Worm (Caenorhabditis elegans): Measurements from ENCODE around the gene C06A1.7.

Gene C06A1.7

ce11 chrII:10559671-10560184, 5.0 kb upstream of the C06A1.7 start:
- TF ChIP-seq W03F9.2 (tag; optimal IDR thresholded peaks at IDR 0.05) (no peak), dao-5 (tag; optimal IDR thresholded peaks at IDR 0.05) (no peak), him-1 (tag; optimal IDR thresholded peaks at IDR 0.05) (no peak)

ce11 chrII:10563368-10563767, 1.3 kb upstream of the C06A1.7 start, which contains the start of gene cdc-48.1:
Gene cdc-48.1 (minus strand): TSS chrII:10563407.
- TF ChIP-seq W03F9.2 (tag; optimal IDR thresholded peaks at IDR 0.05), result peak; percentile 99
- TF ChIP-seq dao-5 (tag; optimal IDR thresholded peaks at IDR 0.05), result peak; percentile 80
- TF ChIP-seq him-1 (tag; optimal IDR thresholded peaks at IDR 0.05), result peak; percentile 100

- TF ChIP-seq W03F9.2 (tag; optimal IDR thresholded peaks at IDR 0.05) (no peak), him-1 (tag; optimal IDR thresholded peaks at IDR 0.05) (no peak), dao-5 (tag; optimal IDR thresholded peaks at IDR 0.05) (no peak)
These were observed 1.8 kb downstream of the C06A1.7 start for ce11 chrII:10566458-10566857.

ce11 chrII:10569498-10569897, 4.8 kb downstream of the C06A1.7 start:
- TF ChIP-seq dao-5 (tag; optimal IDR thresholded peaks at IDR 0.05) (no peak), him-1 (tag; optimal IDR thresholded peaks at IDR 0.05) (no peak), W03F9.2 (tag; optimal IDR thresholded peaks at IDR 0.05) (no peak)

- no peak for TF ChIP-seq dao-5 (tag; optimal IDR thresholded peaks at IDR 0.05)
- TF ChIP-seq him-1 (tag; optimal IDR thresholded peaks at IDR 0.05), result no peak
- no peak for TF ChIP-seq W03F9.2 (tag; optimal IDR thresholded peaks at IDR 0.05)
These were observed 5.6 kb downstream of the C06A1.7 start, which contains the start of gene txt-13 for ce11 chrII:10570302-10570701. Gene txt-13 (plus strand): TSS chrII:10570602.

- TF ChIP-seq him-1 (tag; optimal IDR thresholded peaks at IDR 0.05) (no peak), W03F9.2 (tag; optimal IDR thresholded peaks at IDR 0.05) (no peak), dao-5 (tag; optimal IDR thresholded peaks at IDR 0.05) (no peak)
These were observed 7.3 kb downstream of the C06A1.7 start, which contains the start of gene C06A1.3 for ce11 chrII:10571967-10572366. Gene C06A1.3 (plus strand): TSS chrII:10572267.

- no peak for TF ChIP-seq dao-5 (tag; optimal IDR thresholded peaks at IDR 0.05)
- TF ChIP-seq him-1 (tag; optimal IDR thresholded peaks at IDR 0.05), result no peak
- TF ChIP-seq W03F9.2 (tag; optimal IDR thresholded peaks at IDR 0.05), result no peak
These were observed 9.5 kb downstream of the C06A1.7 start for ce11 chrII:10574177-10574576.

ce11 chrII:10578843-10579430, 14.2 kb downstream of the C06A1.7 start, which contains the start of gene rpb-6:
Gene rpb-6 (plus strand): TSS chrII:10579380.
- TF ChIP-seq dao-5 (tag; optimal IDR thresholded peaks at IDR 0.05) (no peak), him-1 (tag; optimal IDR thresholded peaks at IDR 0.05) (no peak), W03F9.2 (tag; optimal IDR thresholded peaks at IDR 0.05) (no peak)

ce11 chrII:10579655-10580054, 15.0 kb downstream of the C06A1.7 start, which contains the start of gene dohh-1:
Gene dohh-1 (plus strand): TSS chrII:10579955.
- TF ChIP-seq dao-5 (tag; optimal IDR thresholded peaks at IDR 0.05) (no peak), him-1 (tag; optimal IDR thresholded peaks at IDR 0.05) (no peak), W03F9.2 (tag; optimal IDR thresholded peaks at IDR 0.05) (no peak)

- no peak for TF ChIP-seq him-1 (tag; optimal IDR thresholded peaks at IDR 0.05)
- TF ChIP-seq dao-5 (tag; optimal IDR thresholded peaks at IDR 0.05), result no peak
- TF ChIP-seq W03F9.2 (tag; optimal IDR thresholded peaks at IDR 0.05), result no peak
These were observed 16.1 kb downstream of the C06A1.7 start, which contains the start of gene dap-3 for ce11 chrII:10580833-10581232. Gene dap-3 (plus strand): TSS chrII:10581133.

ce11 chrII:10582318-10582717, 17.6 kb downstream of the C06A1.7 start, which contains the start of gene mrps-22:
Gene mrps-22 (plus strand): TSS chrII:10582618.
- no peak for TF ChIP-seq him-1 (tag; optimal IDR thresholded peaks at IDR 0.05)
- no peak for TF ChIP-seq dao-5 (tag; optimal IDR thresholded peaks at IDR 0.05)

- TF ChIP-seq him-1 (tag; optimal IDR thresholded peaks at IDR 0.05) (no peak), dao-5 (tag; optimal IDR thresholded peaks at IDR 0.05) (no peak), W03F9.2 (tag; optimal IDR thresholded peaks at IDR 0.05) (no peak)
These were observed 19.3 kb downstream of the C06A1.7 start, which contains the start of gene algn-9 for ce11 chrII:10584036-10584435. Gene algn-9 (plus strand): TSS chrII:10584336.

- TF ChIP-seq dao-5 (tag; optimal IDR thresholded peaks at IDR 0.05) (no peak), him-1 (tag; optimal IDR thresholded peaks at IDR 0.05) (no peak), W03F9.2 (tag; optimal IDR thresholded peaks at IDR 0.05) (no peak)
These were observed 23.1 kb downstream of the C06A1.7 start, which contains the start of gene crn-3 for ce11 chrII:10587742-10588141. Gene crn-3 (plus strand): TSS chrII:10588042.

- TF ChIP-seq him-1 (tag; optimal IDR thresholded peaks at IDR 0.05) (no peak), dao-5 (tag; optimal IDR thresholded peaks at IDR 0.05) (no peak), W03F9.2 (tag; optimal IDR thresholded peaks at IDR 0.05) (no peak)
These were observed 27.8 kb downstream of the C06A1.7 start, which contains the start of gene crn-5 for ce11 chrII:10592452-10592851. Gene crn-5 (plus strand): TSS chrII:10592752.

All from whole organism, L4/young adult.